Fruit fly (Drosophila melanogaster): ENCODE measurements around the gene to.
A peak's percentile ranks its signal among the peaks of the same experiment; 100 is the strongest.

to gene

DNA sequence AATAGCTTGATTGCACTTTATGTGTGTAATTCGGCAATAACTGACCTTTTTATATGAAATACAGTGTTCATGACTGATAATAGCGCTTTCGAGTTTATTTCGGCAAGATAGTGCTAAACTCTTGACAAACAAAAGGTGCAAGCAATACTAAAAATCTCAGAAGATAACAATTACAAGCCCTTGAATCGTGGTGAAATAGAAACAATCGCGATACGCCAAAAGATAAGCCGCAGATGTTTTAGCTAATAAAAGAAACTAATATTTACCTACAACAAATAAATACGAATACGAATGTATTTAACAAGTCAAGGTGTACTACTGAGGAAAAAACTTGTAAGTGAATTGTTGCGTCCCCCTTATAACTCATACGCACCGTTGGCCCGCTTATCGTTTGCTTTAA is 35.3 kb downstream of the to start (continued):
- peak; percentile 55 for TF ChIP-seq CG15269 (tag; optimal IDR thresholded peaks at IDR 0.05)
- TF ChIP-seq CG10543 (GFP tag; optimal IDR thresholded peaks at IDR 0.05) = peak; percentile 48
- peak; percentile 59 for TF ChIP-seq CG10147 (GFP tag; optimal IDR thresholded peaks at IDR 0.05)
- TF ChIP-seq CG17359 (tag; optimal IDR thresholded peaks at IDR 0.05) = no peak
- TF ChIP-seq scrt (GFP tag; optimal IDR thresholded peaks at IDR 0.05) = peak; percentile 55
- peak; percentile 50 for TF ChIP-seq CG3281 (GFP tag; optimal IDR thresholded peaks at IDR 0.05)
- TF ChIP-seq MESR4 (GFP tag; optimal IDR thresholded peaks at IDR 0.05) = no peak
- TF ChIP-seq GATAe (GFP tag; conservative IDR thresholded peaks at IDR 0.05) = 0 out of 2 replicates have a peak, but pooled peaks have one; percentile 9
- TF ChIP-seq exex (tag; optimal IDR thresholded peaks at IDR 0.05) = peak; percentile 78
- TF ChIP-seq CG6813 (GFP tag; optimal IDR thresholded peaks at IDR 0.05) = peak; percentile 25
- peak; percentile 61 for TF ChIP-seq odd (GFP tag; optimal IDR thresholded peaks at IDR 0.05)
- TF ChIP-seq tap (tag; optimal IDR thresholded peaks at IDR 0.05) = no peak
- peak; percentile 81 for TF ChIP-seq Fer1 (GFP tag; optimal IDR thresholded peaks at IDR 0.05)
- TF ChIP-seq CG8924 (tag; optimal IDR thresholded peaks at IDR 0.05) = peak; percentile 27
- TF ChIP-seq cwo (GFP tag; optimal IDR thresholded peaks at IDR 0.05) = peak; percentile 19
- peak; percentile 54 for TF ChIP-seq Fer3 (tag; optimal IDR thresholded peaks at IDR 0.05)
- TF ChIP-seq BtbVII (GFP tag; optimal IDR thresholded peaks at IDR 0.05) = peak; percentile 66
- peak; percentile 19 for TF ChIP-seq grn (GFP tag; optimal IDR thresholded peaks at IDR 0.05)
- peak; percentile 14 for TF ChIP-seq eyg (GFP tag; optimal IDR thresholded peaks at IDR 0.05)
- peak; percentile 38 for TF ChIP-seq Dek (tag; optimal IDR thresholded peaks at IDR 0.05)
- peak; percentile 1 for TF ChIP-seq CG1233 (GFP tag; optimal IDR thresholded peaks at IDR 0.05)
- no peak for TF ChIP-seq CG7786 (GFP tag; optimal IDR thresholded peaks at IDR 0.05)
- no peak for TF ChIP-seq Deaf1 (tag; optimal IDR thresholded peaks at IDR 0.05)
- TF ChIP-seq CG12104 (GFP tag; optimal IDR thresholded peaks at IDR 0.05) = peak; percentile 35
- peak; percentile 8 for TF ChIP-seq HHEX (GFP tag; optimal IDR thresholded peaks at IDR 0.05)
- no peak for TF ChIP-seq stwl (tag; optimal IDR thresholded peaks at IDR 0.05)
- TF ChIP-seq CG9817 (tag; optimal IDR thresholded peaks at IDR 0.05) = peak; percentile 26
- peak; percentile 58 for TF ChIP-seq CG17568 (GFP tag; optimal IDR thresholded peaks at IDR 0.05)
- 0 out of 3 replicates have a peak, but pooled peaks have one; percentile 17 for TF ChIP-seq CG11695 (GFP tag; IDR thresholded peaks at IDR 0.05)
- TF ChIP-seq Hmr (GFP tag; optimal IDR thresholded peaks at IDR 0.05) = peak; percentile 75
- peak; percentile 65 for TF ChIP-seq caup (GFP tag; optimal IDR thresholded peaks at IDR 0.05; ENCODE audit: severe bottlenecking)
- peak; percentile 60 for TF ChIP-seq CrebB (tag; optimal IDR thresholded peaks at IDR 0.05)
- peak; percentile 10 for TF ChIP-seq salm (tag; optimal IDR thresholded peaks at IDR 0.05)
- peak; percentile 36 for TF ChIP-seq CG13424 (tag; optimal IDR thresholded peaks at IDR 0.05)
- peak; percentile 69 for TF ChIP-seq mirr (GFP tag; optimal IDR thresholded peaks at IDR 0.05)
- TF ChIP-seq schlank (tag; optimal IDR thresholded peaks at IDR 0.05) = peak; percentile 34
- TF ChIP-seq nom (GFP tag; optimal IDR thresholded peaks at IDR 0.05) = no peak
- TF ChIP-seq Nf-YC (tag; optimal IDR thresholded peaks at IDR 0.05) = peak; percentile 32
- peak; percentile 61 for TF ChIP-seq sens (GFP tag)
- TF ChIP-seq CG6765 (GFP tag; optimal IDR thresholded peaks at IDR 0.05) = peak; percentile 68
- no peak for TF ChIP-seq CG16815 (GFP tag; optimal IDR thresholded peaks at IDR 0.05)

Data from whole organism, embryonic.